Worm (Caenorhabditis elegans): ENCODE results near the gene Y49A3A.4.

- TF ChIP-seq ref-1 (GFP tag; conservative IDR thresholded peaks at IDR 0.05) (no peak), med-1 (GFP tag; optimal IDR thresholded peaks at IDR 0.05; ENCODE audit: insufficient read depth) (no peak)
These were observed 19.4 kb upstream of the Y49A3A.4 start for ce11 chrV:14378052-14378451.
